Fruit fly (Drosophila melanogaster) whole organism, wandering third instar larva: Measurements from ENCODE around the gene Dhc1.
A peak's percentile ranks its signal among the peaks of the same experiment; 100 is the strongest.

Experiments used
- Abd-B ChIP-seq: fragments of >200 bp; optimal IDR thresholded peaks from 2 replicates; lab custom pipeline; 2017; ENCODE audit warnings: missing biosample characterization, missing genetic modification characterization
- CrebA ChIP-seq: fragments of 200-800 bp; sonication (Bioruptor generic); optimal IDR thresholded peaks from 2 replicates; lab custom pipeline; 2016; ENCODE audit warnings: missing biosample characterization, mild to moderate bottlenecking, missing genetic modification characterization, borderline replicate concordance
- Dfd ChIP-seq: fragments of >200 bp; optimal IDR thresholded peaks from 2 replicates; lab custom pipeline; 2017; ENCODE audit warnings: missing biosample characterization, missing genetic modification characterization
- GATAd ChIP-seq: sonication (Bioruptor generic); optimal IDR thresholded peaks from 2 replicates; lab custom pipeline; 2016; ENCODE audit warnings: missing biosample characterization, missing genetic modification characterization
- HLH106 ChIP-seq: fragments of 200-800 bp; optimal IDR thresholded peaks from 3 replicates; lab custom pipeline; 2019; ENCODE audit warnings: missing biosample characterization, mild to moderate bottlenecking, missing genetic modification characterization, moderate library complexity
- OdsH ChIP-seq: fragments of 200-800 bp; sonication (Bioruptor generic); optimal IDR thresholded peaks from 2 replicates; lab custom pipeline; 2016; ENCODE audit warnings: missing biosample characterization, mild to moderate bottlenecking, missing genetic modification characterization
- dl ChIP-seq, 2 experiments: fragments of 175-275, 200-275 bp in 1 of 2; fragments of 200-275 bp in 1 of 2; sonication (Bioruptor generic); optimal IDR thresholded peaks; lab custom pipeline; 2018; ENCODE audit warnings: mild to moderate bottlenecking in 2 of 2, missing biosample characterization in 2 of 2, missing genetic modification characterization in 2 of 2, moderate library complexity in 2 of 2; ENCODE audit not compliant: partially characterized antibody in 2 of 2, insufficient read depth in 1 of 2
- lola ChIP-seq: fragments of >200 bp; optimal IDR thresholded peaks from 2 replicates; lab custom pipeline; 2017; ENCODE audit warnings: missing biosample characterization, missing genetic modification characterization
- usp ChIP-seq: fragments of >200 bp; optimal IDR thresholded peaks from 2 replicates; lab custom pipeline; 2017; ENCODE audit warnings: missing biosample characterization, missing genetic modification characterization

DNA sequence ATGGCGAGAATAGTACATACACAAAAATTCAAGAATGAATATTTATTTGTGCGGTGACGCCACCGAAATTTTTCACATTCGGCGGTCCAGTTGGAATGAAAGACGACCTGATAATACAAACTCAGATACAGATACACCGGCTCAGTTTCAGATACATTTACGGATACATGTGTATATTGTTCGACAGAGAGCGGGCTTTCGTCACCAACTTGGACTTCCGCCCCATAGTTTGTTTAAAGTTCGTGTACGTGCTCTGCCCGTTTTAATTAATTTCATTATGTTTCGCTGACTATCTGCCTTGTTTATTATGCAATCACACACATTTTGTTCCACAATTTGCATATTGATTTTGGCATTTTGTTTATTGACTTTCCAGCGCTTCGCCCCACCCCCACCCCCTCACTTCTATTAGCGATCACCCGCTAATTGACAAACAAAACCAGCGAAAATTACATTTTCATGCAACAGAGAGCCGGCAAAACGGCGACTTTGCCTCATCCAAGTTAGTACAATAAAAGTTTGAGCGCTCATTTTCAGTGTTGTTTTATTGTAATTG is 26.8 kb upstream of the Dhc1 start:
- TF ChIP-seq GATAd (GFP tag; lab: Kevin White, UChicago) (no peak), Dfd (GFP tag; lab: Kevin White, UChicago) (no peak), dl (GFP tag; optimal IDR thresholded peaks at IDR 0.05; lab: Kevin White, UChicago; ENCODE audit: insufficient read depth in 1 of 2, partially characterized antibody in 2 of 2) (no peak), OdsH (GFP tag; lab: Kevin White, UChicago) (peak; percentile 56), CrebA (no peak), usp (GFP tag; lab: Kevin White, UChicago) (no peak), lola (GFP tag; lab: Kevin White, UChicago) (no peak), HLH106 (tag; lab: Kevin White, UChicago) (peak; percentile 22), Abd-B (GFP tag; lab: Kevin White, UChicago) (no peak)
